Worm (Caenorhabditis elegans) whole organism, early embryonic: ENCODE results near the gene K02E11.4.

Experiments used
- B0310.2 ChIP-seq: sonication (generic microtip); optimal IDR thresholded peaks from 2 replicates; lab custom pipeline; 2016; ENCODE audit warnings: mild to moderate bottlenecking, missing genetic modification characterization, missing compliant biosample characterization
- F13C5.2 ChIP-seq: sonication (generic microtip); optimal IDR thresholded peaks from 2 replicates; lab custom pipeline; 2017; ENCODE audit warnings: mild to moderate bottlenecking, missing genetic modification characterization, inconsistent platforms, missing compliant biosample characterization
- ama-1 ChIP-seq: fragments of 150-350 bp; optimal IDR thresholded peaks from 2 replicates; lab custom pipeline; 2014
- ceh-13 ChIP-seq: fragments of 200-800 bp; sonication (Bioruptor generic); optimal IDR thresholded peaks from 2 replicates; lab custom pipeline; 2018; ENCODE audit warnings: mild to moderate bottlenecking, missing genetic modification characterization, missing compliant biosample characterization
- ceh-36 ChIP-seq: sonication (generic microtip); optimal IDR thresholded peaks from 2 replicates; lab custom pipeline; 2016; ENCODE audit warnings: missing genetic modification characterization, inconsistent platforms, missing compliant biosample characterization
- flt-1 ChIP-seq: fragments of 200-800 bp; sonication (Bioruptor generic); IDR thresholded peaks from 2 replicates; pipeline ENCODE4 v1.3.6; 2022; ENCODE audit warnings: missing genetic modification characterization, missing compliant biosample characterization
- hmbx-1 ChIP-seq: sonication (generic microtip); optimal IDR thresholded peaks from 2 replicates; lab custom pipeline; 2016; ENCODE audit warnings: mild to moderate bottlenecking, missing genetic modification characterization, missing compliant biosample characterization
- hmg-4 ChIP-seq: fragments of 200-800 bp; sonication (Bioruptor generic); optimal IDR thresholded peaks from 2 replicates; lab custom pipeline; 2018; ENCODE audit warnings: mild to moderate bottlenecking, missing genetic modification characterization, missing compliant biosample characterization
- hnd-1 ChIP-seq: sonication (generic microtip); optimal IDR thresholded peaks from 2 replicates; lab custom pipeline; 2016; ENCODE audit warnings: missing genetic modification characterization, missing compliant biosample characterization
- scrt-1 ChIP-seq: fragments of 200-800 bp; sonication (Bioruptor generic); IDR thresholded peaks from 2 replicates; pipeline ENCODE4 v1.3.6; 2022; ENCODE audit warnings: missing genetic modification characterization, missing compliant biosample characterization
- sea-1 ChIP-seq: fragments of 200-800 bp; sonication (Bioruptor generic); conservative IDR thresholded peaks from 2 replicates; pipeline ENCODE4 v1.3.6; 2022; ENCODE audit warnings: missing genetic modification characterization, missing compliant biosample characterization
- tbx-11 ChIP-seq: fragments of 200-800 bp; sonication (Bioruptor generic); IDR thresholded peaks from 2 replicates; pipeline ENCODE4 v1.3.6; 2022; ENCODE audit warnings: missing genetic modification characterization, missing compliant biosample characterization
- tbx-37 ChIP-seq: fragments of 200-800 bp; sonication (Bioruptor generic); conservative IDR thresholded peaks from 2 replicates; pipeline ENCODE4 v1.3.6; 2022; ENCODE audit warnings: missing genetic modification reagents, missing genetic modification characterization, missing compliant biosample characterization
- tra-4 ChIP-seq: sonication (generic microtip); optimal IDR thresholded peaks from 2 replicates; lab custom pipeline; 2017; ENCODE audit warnings: missing genetic modification characterization, missing compliant biosample characterization

DNA sequence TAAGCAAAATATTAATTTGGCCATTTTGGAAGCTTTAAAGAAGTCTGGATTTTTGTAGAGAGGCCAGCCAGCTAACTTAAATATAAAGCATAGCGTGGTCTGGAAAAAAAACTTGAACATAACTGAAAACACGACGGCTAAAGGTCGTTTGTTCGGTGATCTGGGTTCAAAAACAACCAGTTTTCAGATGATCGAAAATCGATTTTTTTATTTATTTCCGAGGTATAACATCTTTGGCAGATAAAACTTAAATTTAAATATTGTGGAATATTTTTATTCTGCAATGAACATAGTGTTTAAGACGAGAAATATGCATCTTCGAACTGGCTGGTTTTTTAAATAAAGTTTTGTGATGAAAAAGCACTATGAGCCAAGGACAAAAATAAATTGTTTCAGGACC, 20.7 kb upstream of the K02E11.4 start, which contains the start of gene F40G12.4:
- TF ChIP-seq hmbx-1 (tag; lab: Kevin White, UChicago): no peak
- no peak for TF ChIP-seq hnd-1 (tag; lab: Kevin White, UChicago)
- no peak for TF ChIP-seq ceh-36 (tag; lab: Kevin White, UChicago)
- no peak for TF ChIP-seq ama-1 (lab: Kevin White, UChicago)
- TF ChIP-seq tbx-37 (GFP tag; lab: Robert Waterston, UW): no peak
- TF ChIP-seq hmg-4 (GFP tag; lab: Kevin White, UChicago): no peak
- TF ChIP-seq tra-4: no peak
- TF ChIP-seq sea-1 (GFP tag; lab: Robert Waterston, UW): no peak
- TF ChIP-seq scrt-1 (GFP tag; lab: Robert Waterston, UW): no peak
- no peak for TF ChIP-seq B0310.2 (tag; lab: Kevin White, UChicago)
- no peak for TF ChIP-seq flt-1 (GFP tag; lab: Robert Waterston, UW)
- no peak for TF ChIP-seq ceh-13
- no peak for TF ChIP-seq tbx-11
- TF ChIP-seq F13C5.2 (tag; lab: Kevin White, UChicago): no peak
